Worm (Caenorhabditis elegans): ENCODE data around the gene R08D7.4.

Gene R08D7.4

ce11 chrIII:9012309-9012708 lies 40.6 kb downstream of the R08D7.4 start, which contains the start of gene F59B2.9:
TSS of gene F59B2.9 (minus strand) at chrIII:9012409.
- no peak for TF ChIP-seq lir-1 (GFP tag; conservative IDR thresholded peaks at IDR 0.05)
- no peak for TF ChIP-seq ccch-3 (GFP tag; optimal IDR thresholded peaks at IDR 0.05)
- TF ChIP-seq snpc-1.3 (tag; optimal IDR thresholded peaks at IDR 0.05; ENCODE audit: insufficient read depth): no peak
- TF ChIP-seq chd-7 (tag; optimal IDR thresholded peaks at IDR 0.05): no peak
- no peak for TF ChIP-seq ama-1 (optimal IDR thresholded peaks at IDR 0.05)
- no peak for TF ChIP-seq ama-1 (GFP tag; optimal IDR thresholded peaks at IDR 0.05)
- TF ChIP-seq hlh-12 (tag; optimal IDR thresholded peaks at IDR 0.05): no peak
- no peak for TF ChIP-seq ceh-79 (tag; optimal IDR thresholded peaks at IDR 0.05)
- no peak for TF ChIP-seq sptf-2 (GFP tag; optimal IDR thresholded peaks at IDR 0.05)
- no peak for TF ChIP-seq tlf-1 (GFP tag; optimal IDR thresholded peaks at IDR 0.05)
- TF ChIP-seq madf-10 (tag; optimal IDR thresholded peaks at IDR 0.05): no peak
- no peak for TF ChIP-seq egl-44 (GFP tag; IDR thresholded peaks at IDR 0.05)
- TF ChIP-seq ZK185.1 (tag; optimal IDR thresholded peaks at IDR 0.05; ENCODE audit: poor library complexity, severe bottlenecking): no peak
- TF ChIP-seq nhr-27 (tag; optimal IDR thresholded peaks at IDR 0.05): no peak
- no peak for TF ChIP-seq gei-17 (GFP tag; optimal IDR thresholded peaks at IDR 0.05)
- TF ChIP-seq F55B11.4 (tag; optimal IDR thresholded peaks at IDR 0.05; ENCODE audit: borderline replicate concordance, insufficient read depth): no peak
- TF ChIP-seq ztf-18 (tag; optimal IDR thresholded peaks at IDR 0.05): no peak

DNA sequence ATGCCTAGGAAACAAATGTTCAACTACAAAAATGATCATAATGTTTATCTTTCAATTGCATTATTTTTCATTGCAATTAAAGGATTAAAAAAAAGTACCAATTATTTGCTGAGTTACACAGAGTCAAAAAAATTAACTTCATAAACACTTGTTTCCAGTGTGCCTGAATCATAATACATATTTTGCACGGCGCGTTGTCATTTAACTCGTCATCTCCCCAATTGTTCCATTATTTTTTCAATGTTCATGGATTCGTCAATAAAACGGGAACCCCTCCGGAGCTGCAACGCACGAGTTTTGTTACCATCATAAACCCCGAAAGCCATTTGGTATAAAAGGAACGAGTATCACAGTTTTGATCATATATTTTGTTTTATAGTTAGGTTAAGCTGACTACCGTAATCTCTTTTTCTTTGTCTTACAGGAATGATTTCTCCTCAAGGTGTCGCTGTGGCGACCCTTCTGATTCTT lies 45.5 kb downstream of the R08D7.4 start, which contains the start of gene F59B2.12:
TSS of gene F59B2.12 (plus strand) at position 421 of the 471 bp plus-strand sequence.
- TF ChIP-seq attf-3 (GFP tag; conservative IDR thresholded peaks at IDR 0.05): no peak
- no peak for TF ChIP-seq snpc-3.4 (tag; optimal IDR thresholded peaks at IDR 0.05)
- TF ChIP-seq mes-4 (tag; optimal IDR thresholded peaks at IDR 0.05): no peak
- no peak for TF ChIP-seq Y53F4B.3 (GFP tag; IDR thresholded peaks at IDR 0.05)
- TF ChIP-seq ceh-79 (tag; optimal IDR thresholded peaks at IDR 0.05): no peak
- no peak for TF ChIP-seq tbx-9 (tag; optimal IDR thresholded peaks at IDR 0.05; ENCODE audit: borderline replicate concordance)
- no peak for TF ChIP-seq lin-26 (GFP tag; IDR thresholded peaks at IDR 0.05)
- no peak for TF ChIP-seq F49E8.2 (tag; optimal IDR thresholded peaks at IDR 0.05; ENCODE audit: insufficient read depth)
- TF ChIP-seq him-1 (tag; optimal IDR thresholded peaks at IDR 0.05): no peak
- no peak for TF ChIP-seq ZK185.1 (tag; optimal IDR thresholded peaks at IDR 0.05; ENCODE audit: poor library complexity, severe bottlenecking)
- TF ChIP-seq F10E7.11 (tag; optimal IDR thresholded peaks at IDR 0.05): no peak
- no peak for TF ChIP-seq nhr-179 (tag; optimal IDR thresholded peaks at IDR 0.05)
- TF ChIP-seq Y67H2A.10 (GFP tag; conservative IDR thresholded peaks at IDR 0.05): no peak
- no peak for TF ChIP-seq ztf-26 (tag; optimal IDR thresholded peaks at IDR 0.05)
- no peak for TF ChIP-seq die-1 (tag; optimal IDR thresholded peaks at IDR 0.05)
- no peak for TF ChIP-seq lsy-27 (tag; optimal IDR thresholded peaks at IDR 0.05; ENCODE audit: borderline replicate concordance, insufficient read depth)
- TF ChIP-seq madf-6 (GFP tag; IDR thresholded peaks at IDR 0.05): no peak
- TF ChIP-seq somi-1 (GFP tag; optimal IDR thresholded peaks at IDR 0.05): no peak
- TF ChIP-seq Y95B8A.8 (GFP tag; IDR thresholded peaks at IDR 0.05): no peak

DNA sequence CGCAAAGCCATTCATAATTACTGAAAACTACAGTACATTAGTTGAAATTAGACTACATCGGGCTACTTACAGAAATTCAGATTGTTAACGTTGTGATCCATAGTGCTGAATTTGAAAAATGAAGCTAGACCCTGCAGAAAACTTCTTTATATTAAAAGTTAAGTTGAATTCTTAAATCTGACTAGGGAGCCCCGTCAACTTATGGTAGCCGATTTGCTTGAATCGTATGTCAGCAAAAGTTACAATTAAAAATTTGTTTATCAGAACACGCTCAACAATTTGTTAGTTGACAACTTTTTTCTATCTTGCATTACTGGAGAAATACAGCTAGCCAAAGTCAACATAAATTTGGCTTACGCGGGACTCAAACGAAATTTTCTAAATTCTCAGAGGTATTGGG lies 50.8 kb downstream of the R08D7.4 start, which contains the start of gene F59B2.14:
TSS of gene F59B2.14 (minus strand) at position 101 of the 400 bp plus-strand sequence.
- no peak for TF ChIP-seq lin-54 (GFP tag; optimal IDR thresholded peaks at IDR 0.05)
- TF ChIP-seq nhr-27 (tag; optimal IDR thresholded peaks at IDR 0.05): no peak
- no peak for TF ChIP-seq rcor-1 (GFP tag; IDR thresholded peaks at IDR 0.05)
- TF ChIP-seq Y95B8A.8 (GFP tag; IDR thresholded peaks at IDR 0.05): no peak
- no peak for TF ChIP-seq F39B2.1 (GFP tag; IDR thresholded peaks at IDR 0.05)
- no peak for TF ChIP-seq ceh-79 (tag; optimal IDR thresholded peaks at IDR 0.05)
- no peak for TF ChIP-seq rpc-1 (optimal IDR thresholded peaks at IDR 0.05)
- TF ChIP-seq rpc-1 (tag; optimal IDR thresholded peaks at IDR 0.05): no peak
- TF ChIP-seq lin-35 (GFP tag; optimal IDR thresholded peaks at IDR 0.05): no peak
- TF ChIP-seq F57C9.4 (tag; optimal IDR thresholded peaks at IDR 0.05): no peak
- no peak for TF ChIP-seq F55B11.4 (tag; optimal IDR thresholded peaks at IDR 0.05; ENCODE audit: borderline replicate concordance, insufficient read depth)
- TF ChIP-seq ztf-22 (GFP tag; optimal IDR thresholded peaks at IDR 0.05): no peak

All from whole organism, young adult.